Worm (Caenorhabditis elegans) whole organism, mixed stage, embryonic: Measurements from ENCODE around the gene hal-3.

ENCODE experiments used
- blmp-1 ChIP-seq: fragments of 150-350 bp; optimal IDR thresholded peaks from 2 replicates; lab custom pipeline; 2014; ENCODE audit warnings: missing biosample characterization, missing genetic modification characterization
- lsy-2 ChIP-seq: fragments of 150-350 bp; optimal IDR thresholded peaks from 2 replicates; lab custom pipeline; 2014; ENCODE audit warnings: missing biosample characterization, missing genetic modification characterization
- mep-1 ChIP-seq: fragments of 150-350 bp; optimal IDR thresholded peaks from 2 replicates; lab custom pipeline; 2017; ENCODE audit warnings: missing biosample characterization, missing genetic modification reagents, missing genetic modification characterization, inconsistent platforms
- nhr-237 ChIP-seq: fragments of 150-350 bp; optimal IDR thresholded peaks from 2 replicates; lab custom pipeline; 2014; ENCODE audit warnings: missing biosample characterization, missing genetic modification characterization
- unc-62 ChIP-seq: fragments of 150-350 bp; optimal IDR thresholded peaks from 2 replicates; lab custom pipeline; 2014; ENCODE audit warnings: missing biosample characterization, missing genetic modification reagents, missing genetic modification characterization

DNA sequence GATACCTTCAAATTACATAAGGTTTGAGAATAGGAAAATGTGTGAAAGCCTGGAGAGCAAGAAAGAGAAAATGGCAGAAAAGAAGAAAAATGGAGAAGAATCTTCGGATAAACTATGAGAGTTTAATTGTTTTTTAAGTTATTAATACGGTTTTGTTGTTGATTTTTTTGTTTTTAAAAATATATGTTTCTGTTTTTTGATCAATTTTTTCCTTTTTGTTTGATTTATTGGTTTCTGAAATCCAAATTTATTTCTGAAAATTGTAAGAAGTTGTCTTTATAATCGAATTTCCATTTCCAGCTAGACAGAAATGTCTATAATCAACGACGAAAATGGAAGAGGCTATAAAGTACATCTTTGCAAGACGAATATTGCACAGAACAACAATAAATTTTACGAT, 24.2 kb downstream of the hal-3 start, which contains the start of gene parp-2:
- TF ChIP-seq blmp-1 (tag; lab: Kevin White, UChicago) (no peak), mep-1 (tag; lab: Kevin White, UChicago) (no peak), nhr-237 (tag; lab: Kevin White, UChicago) (no peak), lsy-2 (tag; lab: Kevin White, UChicago) (no peak), unc-62 (GFP tag; lab: Kevin White, UChicago) (no peak)
